Fruit fly (Drosophila melanogaster) whole organism, embryonic: ENCODE results near the gene Dcps.

Experiments used
- Blimp-1 ChIP-seq: fragments of 200-800 bp; sonication (Bioruptor generic); optimal IDR thresholded peaks from 3 replicates; lab custom pipeline; 2018; ENCODE audit warnings: missing biosample characterization, missing genetic modification characterization, mild to moderate bottlenecking, moderate library complexity, missing genetic modification reagents
- CG10543 ChIP-seq: fragments of 200-800 bp; sonication (Bioruptor generic); optimal IDR thresholded peaks from 3 replicates; lab custom pipeline; 2017; ENCODE audit warnings: missing biosample characterization, mild to moderate bottlenecking, missing genetic modification characterization, moderate library complexity
- CG11398 ChIP-seq: fragments of 200-800 bp; sonication (Bioruptor generic); optimal IDR thresholded peaks from 2 replicates; lab custom pipeline; 2016; ENCODE audit warnings: missing biosample characterization, missing genetic modification characterization
- CG12071 ChIP-seq: fragments of 200-800 bp; sonication (Bioruptor generic); optimal IDR thresholded peaks from 3 replicates; lab custom pipeline; 2018; ENCODE audit warnings: missing biosample characterization, mild to moderate bottlenecking, missing genetic modification characterization
- CG12391 ChIP-seq: fragments of 200-800 bp; sonication (Bioruptor generic); optimal IDR thresholded peaks from 3 replicates; lab custom pipeline; 2018; ENCODE audit warnings: missing biosample characterization, mild to moderate bottlenecking, missing genetic modification characterization, moderate library complexity
- CG14441 ChIP-seq: fragments of 200-800 bp; sonication (Bioruptor generic); IDR thresholded peaks from 2 replicates; pipeline ENCODE4 v1.3.6; 2022; ENCODE audit warnings: missing biosample characterization, missing genetic modification characterization
- CG17359 ChIP-seq: fragments of 200-800 bp; sonication (Bioruptor generic); optimal IDR thresholded peaks from 3 replicates; lab custom pipeline; 2018; ENCODE audit warnings: missing biosample characterization, mild to moderate bottlenecking, missing genetic modification characterization, moderate library complexity
- CG2120 ChIP-seq: fragments of 200-800 bp; sonication (Bioruptor generic); optimal IDR thresholded peaks from 3 replicates; lab custom pipeline; 2016; ENCODE audit warnings: missing biosample characterization, missing genetic modification characterization
- CG2202 ChIP-seq: fragments of 200-800 bp; sonication (Bioruptor generic); optimal IDR thresholded peaks from 2 replicates; lab custom pipeline; 2018; ENCODE audit warnings: missing biosample characterization, mild to moderate bottlenecking, missing genetic modification characterization
- CG2889 ChIP-seq: fragments of 200-800 bp; sonication (Bioruptor generic); IDR thresholded peaks from 3 replicates; pipeline ENCODE4 v1.3.6; 2022; ENCODE audit warnings: missing biosample characterization, missing genetic modification characterization
- CG33557 ChIP-seq: fragments of 200-800 bp; sonication (Bioruptor generic); optimal IDR thresholded peaks from 2 replicates; lab custom pipeline; 2019; ENCODE audit warnings: missing biosample characterization, mild to moderate bottlenecking, missing genetic modification characterization, moderate library complexity
- CG34376 ChIP-seq: fragments of 200-800 bp; sonication (Bioruptor generic); optimal IDR thresholded peaks from 2 replicates; lab custom pipeline; 2018; ENCODE audit warnings: missing biosample characterization, mild to moderate bottlenecking, missing genetic modification characterization
- CG4854 ChIP-seq: fragments of 200-800 bp; sonication (Bioruptor generic); optimal IDR thresholded peaks from 2 replicates; lab custom pipeline; 2016; ENCODE audit warnings: missing biosample characterization, missing genetic modification characterization, inconsistent platforms
- CG7963 ChIP-seq: fragments of 200-800 bp; sonication (Bioruptor generic); IDR thresholded peaks from 3 replicates; pipeline ENCODE4 v1.3.6; 2022; ENCODE audit warnings: missing biosample characterization, missing genetic modification characterization; ENCODE audit not compliant: partially characterized antibody
- CG8388 ChIP-seq: fragments of 200-800 bp; sonication (Bioruptor generic); optimal IDR thresholded peaks from 2 replicates; lab custom pipeline; 2019; ENCODE audit warnings: missing biosample characterization, mild to moderate bottlenecking, missing genetic modification characterization, moderate library complexity
- CG9817 ChIP-seq: fragments of 200-800 bp; sonication (Bioruptor generic); optimal IDR thresholded peaks from 2 replicates; lab custom pipeline; 2018; ENCODE audit warnings: missing biosample characterization, mild to moderate bottlenecking, missing genetic modification characterization, moderate library complexity
- CG9932 ChIP-seq: fragments of 200-800 bp; sonication (Bioruptor generic); IDR thresholded peaks from 2 replicates; pipeline ENCODE4 v1.3.6; 2022; ENCODE audit warnings: missing biosample characterization, missing genetic modification characterization
- D19A ChIP-seq: fragments of 200-800 bp; optimal IDR thresholded peaks from 3 replicates; lab custom pipeline; 2019; ENCODE audit warnings: missing biosample characterization, mild to moderate bottlenecking, missing genetic modification characterization, moderate library complexity
- H15 ChIP-seq: fragments of 200-800 bp; sonication (Bioruptor generic); IDR thresholded peaks from 3 replicates; pipeline ENCODE4 v1.3.6; 2022; ENCODE audit warnings: missing biosample characterization, missing genetic modification characterization
- HLH3B ChIP-seq: fragments of 200-800 bp; sonication (Bioruptor generic); IDR thresholded peaks from 2 replicates; pipeline ENCODE4 v1.3.6; 2022; ENCODE audit warnings: missing biosample characterization, missing genetic modification characterization
- Hr3 ChIP-seq: fragments of 200-800 bp; sonication (Bioruptor generic); optimal IDR thresholded peaks from 3 replicates; lab custom pipeline; 2016; ENCODE audit warnings: missing biosample characterization, missing genetic modification characterization
- Lim3 ChIP-seq: fragments of 200-800 bp; sonication (Bioruptor generic); IDR thresholded peaks from 2 replicates; pipeline ENCODE4 v1.3.6; 2022; ENCODE audit warnings: missing biosample characterization, missing genetic modification characterization
- Med ChIP-seq: fragments of 200-800 bp; sonication (Bioruptor generic); peaks from one replicate; lab custom pipeline; 2016; ENCODE audit warnings: missing biosample characterization, missing genetic modification characterization, mild to moderate bottlenecking, inconsistent platforms, moderate library complexity
- Sox102F ChIP-seq: fragments of 200-800 bp; sonication (Bioruptor generic); optimal IDR thresholded peaks from 2 replicates; lab custom pipeline; 2018; ENCODE audit warnings: missing biosample characterization, mild to moderate bottlenecking, missing genetic modification characterization, moderate library complexity
- ato ChIP-seq: fragments of 200-800 bp; sonication (Bioruptor generic); IDR thresholded peaks from 2 replicates; pipeline ENCODE4 v1.3.6; 2022; ENCODE audit warnings: missing biosample characterization, missing genetic modification characterization; ENCODE audit not compliant: partially characterized antibody
- br ChIP-seq: fragments of >200 bp; optimal IDR thresholded peaks from 2 replicates; lab custom pipeline; 2017
- cas ChIP-seq: fragments of 200-800 bp; sonication (Bioruptor generic); IDR thresholded peaks from 2 replicates; pipeline ENCODE4 v1.3.6; 2022; ENCODE audit warnings: missing biosample characterization, missing genetic modification characterization
- cato ChIP-seq: fragments of 200-800 bp; sonication (Bioruptor generic); optimal IDR thresholded peaks from 2 replicates; lab custom pipeline; 2016; ENCODE audit warnings: missing biosample characterization, missing genetic modification characterization, borderline replicate concordance
- dimm ChIP-seq: fragments of 200-800 bp; sonication (Bioruptor generic); IDR thresholded peaks from 2 replicates; pipeline ENCODE4 v1.3.6; 2022; ENCODE audit warnings: missing biosample characterization, missing genetic modification characterization
- dpn ChIP-seq, 2 experiments: fragments of 200-800 bp; sonication (Bioruptor generic); optimal IDR thresholded peaks; 3 replicates each; lab custom pipeline; 2016; ENCODE audit warnings: missing biosample characterization in 2 of 2, missing genetic modification characterization in 2 of 2
- eve ChIP-seq, 2 experiments: fragments of >200 bp; optimal IDR thresholded peaks; 2 replicates each; lab custom pipeline; 2017; ENCODE audit warnings: missing biosample characterization in 2 of 2, missing genetic modification characterization in 2 of 2
- fd102C ChIP-seq: fragments of 200-800 bp; sonication (Bioruptor generic); optimal IDR thresholded peaks from 2 replicates; lab custom pipeline; 2018; ENCODE audit warnings: missing biosample characterization, mild to moderate bottlenecking, missing genetic modification characterization, moderate library complexity
- fd64A ChIP-seq: fragments of 200-800 bp; sonication (Bioruptor generic); optimal IDR thresholded peaks from 3 replicates; lab custom pipeline; 2018; ENCODE audit warnings: missing biosample characterization, mild to moderate bottlenecking, missing genetic modification characterization
- gsb ChIP-seq: fragments of 200-800 bp; sonication (Bioruptor generic); IDR thresholded peaks from 2 replicates; pipeline ENCODE4 v1.3.6; 2022; ENCODE audit warnings: missing biosample characterization, missing genetic modification characterization
- h ChIP-seq: fragments of >200 bp; optimal IDR thresholded peaks from 2 replicates; lab custom pipeline; 2017
- hb ChIP-seq: fragments of 200-800 bp; sonication (Bioruptor generic); IDR thresholded peaks from 3 replicates; pipeline ENCODE4 v1.3.6; 2022; ENCODE audit warnings: missing biosample characterization, missing genetic modification characterization; ENCODE audit not compliant: partially characterized antibody
- jigr1 ChIP-seq: fragments of 200-800 bp; sonication (Bioruptor generic); IDR thresholded peaks from 3 replicates; pipeline ENCODE4 v1.3.6; 2022; ENCODE audit warnings: missing biosample characterization, missing genetic modification characterization
- mam ChIP-seq: fragments of 200-800 bp; sonication (Bioruptor generic); optimal IDR thresholded peaks from 3 replicates; lab custom pipeline; 2016; ENCODE audit warnings: missing biosample characterization, missing genetic modification characterization
- nom ChIP-seq: fragments of 200-800 bp; sonication (Bioruptor generic); optimal IDR thresholded peaks from 2 replicates; lab custom pipeline; 2017; ENCODE audit warnings: missing biosample characterization, missing genetic modification characterization, mild to moderate bottlenecking, moderate library complexity, missing genetic modification reagents
- pb ChIP-seq: fragments of 200-800 bp; sonication (Bioruptor generic); optimal IDR thresholded peaks from 3 replicates; lab custom pipeline; 2016; ENCODE audit warnings: missing biosample characterization, missing genetic modification characterization
- pfk ChIP-seq: fragments of 200-800 bp; sonication (Bioruptor generic); optimal IDR thresholded peaks from 2 replicates; lab custom pipeline; 2018; ENCODE audit warnings: missing biosample characterization, mild to moderate bottlenecking, missing genetic modification characterization, moderate library complexity
- run ChIP-seq: fragments of 200-800 bp; sonication (Bioruptor generic); optimal IDR thresholded peaks from 3 replicates; lab custom pipeline; 2018; ENCODE audit warnings: missing biosample characterization, mild to moderate bottlenecking, missing genetic modification characterization
- tap ChIP-seq: fragments of 200-800 bp; optimal IDR thresholded peaks from 3 replicates; lab custom pipeline; 2019; ENCODE audit warnings: missing biosample characterization, mild to moderate bottlenecking, missing genetic modification characterization, moderate library complexity
- trem ChIP-seq: fragments of 200-800 bp; optimal IDR thresholded peaks from 3 replicates; lab custom pipeline; 2019; ENCODE audit warnings: missing biosample characterization, mild to moderate bottlenecking, missing genetic modification characterization, moderate library complexity
- ttk ChIP-seq: fragments of 200-800 bp; sonication (Bioruptor generic); IDR thresholded peaks from 2 replicates; pipeline ENCODE4 v2.1.2; 2022; ENCODE audit warnings: missing biosample characterization, missing genetic modification characterization
- vfl ChIP-seq: fragments of 200-800 bp; sonication (Bioruptor generic); optimal IDR thresholded peaks from 2 replicates; lab custom pipeline; 2016; ENCODE audit warnings: missing biosample characterization, missing genetic modification characterization
- zf30C ChIP-seq: fragments of 200-800 bp; sonication (Bioruptor generic); optimal IDR thresholded peaks from 3 replicates; lab custom pipeline; 2018; ENCODE audit warnings: missing biosample characterization, mild to moderate bottlenecking, missing genetic modification characterization

Gene Dcps

DNA sequence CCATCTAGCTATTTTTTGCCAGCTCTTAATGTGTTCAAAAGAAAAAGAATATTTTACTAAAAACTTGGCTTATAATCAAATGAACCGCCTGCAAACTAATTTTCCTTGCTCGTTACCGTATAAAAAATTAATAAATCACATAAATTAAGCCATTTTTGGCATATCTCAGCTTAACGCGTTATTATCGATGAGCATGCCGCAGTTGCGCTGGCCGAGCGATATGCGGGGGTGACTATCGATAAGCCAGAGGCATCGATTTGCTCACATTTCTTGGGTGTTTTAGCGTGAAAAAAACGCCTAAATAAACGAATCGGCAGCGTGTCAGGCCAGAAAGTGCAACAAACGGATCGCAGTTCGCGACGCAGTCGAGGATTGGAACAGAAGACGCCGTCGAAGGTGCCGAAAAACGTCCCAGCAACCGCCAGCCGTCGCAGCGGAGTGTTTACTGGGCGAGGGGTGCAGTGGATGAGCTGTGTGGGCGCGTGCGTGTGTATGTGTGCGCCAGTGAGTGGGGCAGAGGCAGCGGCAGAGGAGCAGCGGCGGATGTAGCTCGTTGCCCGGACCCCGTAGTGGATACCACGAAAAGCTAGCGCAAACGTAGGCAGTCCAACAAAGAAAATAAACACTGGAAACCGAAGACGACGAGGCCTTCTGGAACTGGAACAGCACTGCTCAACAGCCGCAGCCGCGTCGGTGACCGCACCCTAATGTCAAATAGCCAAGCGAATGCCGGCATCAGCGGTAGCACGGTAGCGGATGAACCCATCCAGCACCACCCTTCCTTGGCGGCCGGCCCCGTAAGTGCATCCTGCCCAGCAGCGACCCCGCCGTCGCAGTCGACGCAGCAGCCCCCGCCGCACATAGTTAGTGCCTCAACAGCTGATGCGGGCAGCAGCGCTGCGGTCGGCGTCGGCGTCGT, 12.0 kb downstream of the Dcps start, which contains the start of the genes Sym and Madm (continued):
- no peak for TF ChIP-seq CG34376 (GFP tag; lab: Kevin White, UChicago)
- no peak for TF ChIP-seq CG2202
- no peak for TF ChIP-seq tap (tag; lab: Kevin White, UChicago)
- TF ChIP-seq Blimp-1: no peak
- TF ChIP-seq CG12071 (GFP tag; lab: Kevin White, UChicago): no peak
- TF ChIP-seq CG11398: peak; percentile 28
- no peak for TF ChIP-seq D19A (tag; lab: Kevin White, UChicago)
- TF ChIP-seq CG2889 (GFP tag; lab: Robert Waterston, UW): no peak
- no peak for TF ChIP-seq pfk (GFP tag; lab: Kevin White, UChicago)
- TF ChIP-seq hb (GFP tag; lab: Robert Waterston, UW): peak; percentile 88
- TF ChIP-seq vfl (GFP tag; lab: Kevin White, UChicago): peak; percentile 54
- TF ChIP-seq cas (GFP tag; lab: Robert Waterston, UW): no peak
- 0 out of 2 replicates have a peak, but pooled peaks have one; percentile 20 for TF ChIP-seq CG14441 (GFP tag; lab: Robert Waterston, UW)
- peak; percentile 5; the same call in 1 of the 2 replicates for TF ChIP-seq HLH3B (GFP tag; lab: Robert Waterston, UW)
- TF ChIP-seq Lim3: no peak
- no peak for TF ChIP-seq ato (GFP tag; lab: Robert Waterston, UW)
- no peak for TF ChIP-seq ttk
- TF ChIP-seq pb (GFP tag; lab: Kevin White, UChicago): no peak
- TF ChIP-seq jigr1 (GFP tag; lab: Robert Waterston, UW): no peak
- TF ChIP-seq CG4854: peak; percentile 18
- TF ChIP-seq mam (GFP tag; lab: Kevin White, UChicago): peak; percentile 70
- no peak for TF ChIP-seq dimm (GFP tag; lab: Robert Waterston, UW)
- peak; percentile 14 for TF ChIP-seq CG10543 (GFP tag; lab: Kevin White, UChicago)
- peak; percentile 55; the same call in 1 of the 2 replicates for TF ChIP-seq CG9932 (GFP tag; lab: Robert Waterston, UW)
- TF ChIP-seq CG8388 (GFP tag; lab: Kevin White, UChicago): no peak
- TF ChIP-seq eve (GFP tag; optimal IDR thresholded peaks at IDR 0.05; lab: Kevin White, UChicago): no peak
- TF ChIP-seq gsb (GFP tag; lab: Robert Waterston, UW): no peak
- TF ChIP-seq cato (GFP tag; lab: Kevin White, UChicago): peak; percentile 29

DNA sequence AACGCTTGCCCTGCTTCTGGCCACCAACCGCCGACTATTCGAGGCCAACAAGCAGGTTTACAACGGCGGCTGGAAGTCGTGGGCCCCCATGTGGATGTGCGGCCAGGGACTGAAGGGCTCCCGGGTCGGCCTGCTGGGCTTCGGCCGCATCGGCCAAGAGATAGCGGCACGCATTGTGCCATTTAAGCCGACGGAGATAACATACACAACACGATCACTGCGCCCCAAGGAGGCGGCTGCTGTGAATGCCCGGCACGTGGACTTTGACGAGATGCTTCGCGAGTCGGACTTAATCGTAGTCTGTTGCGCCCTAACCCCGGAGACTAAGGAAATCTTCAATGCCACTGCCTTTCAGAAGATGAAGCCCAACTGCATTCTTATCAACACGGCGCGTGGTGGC, 17.3 kb downstream of the Dcps start:
- peak; percentile 26 for TF ChIP-seq nom (GFP tag; lab: Kevin White, UChicago)
- peak; percentile 62 for TF ChIP-seq Med
- TF ChIP-seq H15 (GFP tag; lab: Robert Waterston, UW): 0 out of 3 replicates have a peak, but pooled peaks have one; percentile 31
- TF ChIP-seq CG7963 (GFP tag; lab: Robert Waterston, UW): 0 out of 3 replicates have a peak, but pooled peaks have one; percentile 36
- no peak for TF ChIP-seq h (lab: Kevin White, UChicago)
- no peak for TF ChIP-seq trem (tag; lab: Kevin White, UChicago)

DNA sequence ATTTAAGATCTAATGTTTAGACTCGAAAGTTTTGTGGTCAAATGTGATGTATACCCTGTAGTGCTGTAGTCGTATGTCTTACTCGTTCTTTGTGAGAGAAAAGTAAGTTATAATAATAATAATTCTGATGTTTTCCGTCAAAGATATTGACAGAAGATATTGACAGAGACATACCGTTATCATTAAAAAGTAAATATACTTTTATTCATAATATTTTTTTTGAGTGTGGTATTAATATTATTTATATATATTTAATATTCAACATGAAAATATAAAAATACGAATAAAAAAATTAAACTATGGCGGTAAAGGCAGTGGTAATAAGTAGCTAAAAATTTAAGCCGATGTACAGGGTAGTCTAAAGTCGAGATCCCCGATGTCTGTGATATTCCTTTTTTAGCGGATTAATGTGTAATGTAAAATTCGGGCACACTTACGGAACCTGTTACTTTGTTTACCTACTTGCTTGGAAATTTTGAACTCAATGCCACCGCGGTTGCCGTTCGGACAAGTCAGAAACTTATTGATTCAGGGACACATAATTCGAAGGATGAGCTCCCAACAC, 18.2 kb downstream of the Dcps start, which contains the start of the genes CG2100 and CG1236:
Gene CG2100 (minus strand): TSS at position 51 of the 565 bp plus-strand sequence.
Gene CG1236 (plus strand): TSS at position 444 of the 565 bp plus-strand sequence.
- TF ChIP-seq run (tag; lab: Kevin White, UChicago) (peak; percentile 77), br (lab: Kevin White, UChicago) (no peak), Sox102F (GFP tag; lab: Kevin White, UChicago) (peak; percentile 90), fd102C (GFP tag; lab: Kevin White, UChicago) (no peak), CG2120 (peak; percentile 72), zf30C (GFP tag; lab: Kevin White, UChicago) (no peak), dpn (GFP tag; optimal IDR thresholded peaks at IDR 0.05; lab: Kevin White, UChicago) (peak; percentile 51 to 84), CG17359 (tag; lab: Kevin White, UChicago) (peak; percentile 84), fd64A (GFP tag; lab: Kevin White, UChicago) (no peak), CG9817 (tag; lab: Kevin White, UChicago) (peak; percentile 73), Hr3 (GFP tag; lab: Kevin White, UChicago) (peak; percentile 85), CG12391 (tag; lab: Kevin White, UChicago) (peak; percentile 94), CG33557 (GFP tag; lab: Kevin White, UChicago) (peak; percentile 86)
